3 worm cellular contexts compared by ENCODE assay signal in genomic region chrII:13029290-13030050, ce11.
TF ChIP-seq lines count a peak whose summit lies in the region.

No protein-coding gene starts in this region.

TF ChIP-seq in whole organism, L1 larva, 84 proteins besides CTCF, POLR2A, EP300 and RAD21 (continued from another document):
- no peak for TF ChIP-seq dsc-1 (tag; optimal IDR thresholded peaks at IDR 0.05; lab: Kevin White, UChicago)
- TF ChIP-seq snpc-4 (tag; optimal IDR thresholded peaks at IDR 0.05; lab: Kevin White, UChicago), result no peak

TF ChIP-seq in whole organism, L2 larva, 48 proteins besides CTCF, POLR2A, EP300 and RAD21 (continued from another document):
- TF ChIP-seq blmp-1 (tag; optimal IDR thresholded peaks at IDR 0.05; lab: Kevin White, UChicago; ENCODE audit: insufficient read depth) (no peak), nhr-11 (tag; optimal IDR thresholded peaks at IDR 0.05; lab: Kevin White, UChicago) (no peak), fos-1 (tag; optimal IDR thresholded peaks at IDR 0.05; lab: Kevin White, UChicago) (peak; percentile 38), lin-11 (tag; optimal IDR thresholded peaks at IDR 0.05; lab: Kevin White, UChicago) (no peak), skn-1 (tag; optimal IDR thresholded peaks at IDR 0.05; lab: Kevin White, UChicago) (no peak), ceh-82 (tag; optimal IDR thresholded peaks at IDR 0.05; lab: Kevin White, UChicago) (no peak), lin-13 (GFP tag; optimal IDR thresholded peaks at IDR 0.05; lab: Kevin White, UChicago) (no peak), ceh-16 (tag; optimal IDR thresholded peaks at IDR 0.05; lab: Kevin White, UChicago) (peak; percentile 48)

TF ChIP-seq in whole organism, L4 larva, 104 proteins besides CTCF, POLR2A, EP300 and RAD21 (continued from another document):
- TF ChIP-seq lin-1 (GFP tag; IDR thresholded peaks at IDR 0.05; lab: Robert Waterston, UW), result no peak
- TF ChIP-seq daf-19 (GFP tag; conservative IDR thresholded peaks at IDR 0.05; lab: Robert Waterston, UW), result no peak
- TF ChIP-seq rbr-2 (tag; optimal IDR thresholded peaks at IDR 0.05; lab: Kevin White, UChicago), result no peak
- no peak for TF ChIP-seq Y105C5A.15 (GFP tag; IDR thresholded peaks at IDR 0.05; lab: Robert Waterston, UW)
- no peak for TF ChIP-seq ztf-7 (tag; optimal IDR thresholded peaks at IDR 0.05; lab: Kevin White, UChicago)
- TF ChIP-seq madf-9 (GFP tag; conservative IDR thresholded peaks at IDR 0.05; lab: Robert Waterston, UW), result no peak
- TF ChIP-seq daf-8 (GFP tag; IDR thresholded peaks at IDR 0.05; lab: Robert Waterston, UW), result no peak
- TF ChIP-seq hlh-30 (tag; optimal IDR thresholded peaks at IDR 0.05; lab: Kevin White, UChicago; ENCODE audit: insufficient read depth), result no peak
- TF ChIP-seq mxl-2 (GFP tag; conservative IDR thresholded peaks at IDR 0.05; lab: Robert Waterston, UW), result no peak
- no peak for TF ChIP-seq ZK337.2 (GFP tag; IDR thresholded peaks at IDR 0.05; lab: Robert Waterston, UW)
- TF ChIP-seq nhr-10 (tag; optimal IDR thresholded peaks at IDR 0.05; lab: Kevin White, UChicago), result no peak
- TF ChIP-seq mxl-3 (GFP tag; optimal IDR thresholded peaks at IDR 0.05; lab: Kevin White, UChicago), result no peak
- TF ChIP-seq mep-1 (tag; optimal IDR thresholded peaks at IDR 0.05; lab: Kevin White, UChicago), result no peak
- no peak for TF ChIP-seq tag-97 (GFP tag; IDR thresholded peaks at IDR 0.05; lab: Robert Waterston, UW)
- TF ChIP-seq ama-1 (optimal IDR thresholded peaks at IDR 0.05; lab: Kevin White, UChicago), result no peak
- no peak for TF ChIP-seq lin-15B (tag; optimal IDR thresholded peaks at IDR 0.05; lab: Kevin White, UChicago)
- no peak for TF ChIP-seq unc-39 (tag; optimal IDR thresholded peaks at IDR 0.05; lab: Kevin White, UChicago)
- no peak for TF ChIP-seq lsy-2 (tag; optimal IDR thresholded peaks at IDR 0.05; lab: Kevin White, UChicago)
- no peak for TF ChIP-seq sdz-12 (GFP tag; optimal IDR thresholded peaks at IDR 0.05; lab: Kevin White, UChicago)
- TF ChIP-seq lin-39 (tag; optimal IDR thresholded peaks at IDR 0.05; lab: Kevin White, UChicago), result no peak
- no peak for TF ChIP-seq mdt-29 (GFP tag; IDR thresholded peaks at IDR 0.05; lab: Robert Waterston, UW)
- TF ChIP-seq Y75B8A.6 (GFP tag; IDR thresholded peaks at IDR 0.05; lab: Robert Waterston, UW), result no peak
- no peak for TF ChIP-seq nhr-48 (tag; optimal IDR thresholded peaks at IDR 0.05; lab: Kevin White, UChicago)
- no peak for TF ChIP-seq dve-1 (tag; optimal IDR thresholded peaks at IDR 0.05; lab: Kevin White, UChicago; ENCODE audit: insufficient read depth)
- TF ChIP-seq attf-4 (tag; optimal IDR thresholded peaks at IDR 0.05; lab: Kevin White, UChicago), result no peak
- peak; percentile 4 for TF ChIP-seq ceh-28 (tag; optimal IDR thresholded peaks at IDR 0.05; lab: Kevin White, UChicago)
- TF ChIP-seq hmg-1.1 (GFP tag; IDR thresholded peaks at IDR 0.05; lab: Robert Waterston, UW), result no peak
- no peak for TF ChIP-seq nhr-11 (tag; optimal IDR thresholded peaks at IDR 0.05; lab: Kevin White, UChicago)
- TF ChIP-seq aha-1 (tag; lab: Kevin White, UChicago), result peak; percentile 94
- no peak for TF ChIP-seq saeg-2 (GFP tag; IDR thresholded peaks at IDR 0.05; lab: Robert Waterston, UW)
- no peak for TF ChIP-seq cey-2 (tag; optimal IDR thresholded peaks at IDR 0.05; lab: Kevin White, UChicago; ENCODE audit: borderline replicate concordance, insufficient read depth)
- no peak for TF ChIP-seq arid-1 (GFP tag; conservative IDR thresholded peaks at IDR 0.05; lab: Robert Waterston, UW)
- no peak for TF ChIP-seq lin-38 (GFP tag; IDR thresholded peaks at IDR 0.05; lab: Robert Waterston, UW)
- TF ChIP-seq gei-8 (GFP tag; optimal IDR thresholded peaks at IDR 0.05; lab: Kevin White, UChicago), result no peak
- TF ChIP-seq snpc-4 (tag; optimal IDR thresholded peaks at IDR 0.05; lab: Kevin White, UChicago), result no peak
- TF ChIP-seq spr-1 (tag; optimal IDR thresholded peaks at IDR 0.05; lab: Kevin White, UChicago), result no peak
- no peak for TF ChIP-seq nhr-41 (GFP tag; IDR thresholded peaks at IDR 0.05; lab: Robert Waterston, UW)
- no peak for TF ChIP-seq R02D3.7 (tag; optimal IDR thresholded peaks at IDR 0.05; lab: Kevin White, UChicago)
- TF ChIP-seq dmd-6 (GFP tag; IDR thresholded peaks at IDR 0.05; lab: Robert Waterston, UW), result no peak; the same call in 1 of the 2 replicates
- no peak for TF ChIP-seq php-3 (GFP tag; IDR thresholded peaks at IDR 0.05; lab: Robert Waterston, UW)
- no peak for TF ChIP-seq F37D6.2 (tag; optimal IDR thresholded peaks at IDR 0.05; lab: Kevin White, UChicago)
- TF ChIP-seq pqm-1 (tag; optimal IDR thresholded peaks at IDR 0.05; lab: Kevin White, UChicago), result peak; percentile 52
- no peak for TF ChIP-seq lim-7 (GFP tag; IDR thresholded peaks at IDR 0.05; lab: Robert Waterston, UW)
- TF ChIP-seq Y48G9A.11 (GFP tag; IDR thresholded peaks at IDR 0.05; lab: Robert Waterston, UW), result no peak
- TF ChIP-seq pha-4 (GFP tag; IDR thresholded peaks at IDR 0.05; lab: Robert Waterston, UW), result no peak
- TF ChIP-seq pha-4 (tag; optimal IDR thresholded peaks at IDR 0.05; lab: Kevin White, UChicago), result no peak
- TF ChIP-seq lir-3 (tag; optimal IDR thresholded peaks at IDR 0.05; lab: Kevin White, UChicago), result no peak
- TF ChIP-seq aly-2 (tag; optimal IDR thresholded peaks at IDR 0.05; lab: Kevin White, UChicago), result no peak
- TF ChIP-seq ceh-62 (tag; optimal IDR thresholded peaks at IDR 0.05; lab: Kevin White, UChicago), result no peak
- peak in 1 of 2 experiments; percentile 30 for TF ChIP-seq unc-62 (GFP tag; optimal IDR thresholded peaks at IDR 0.05 in 1 of 2; lab: Kevin White, UChicago)
- no peak for TF ChIP-seq unc-62 (tag; optimal IDR thresholded peaks at IDR 0.05; lab: Kevin White, UChicago)
